Worm (Caenorhabditis elegans): Measurements from ENCODE around the gene oac-2.
"Not testable (repeated sequence)": the region's sequence is repeated elsewhere in the genome, so short reads cannot be mapped to it uniquely, and the experiment has no call there.

The oac-2 gene

DNA sequence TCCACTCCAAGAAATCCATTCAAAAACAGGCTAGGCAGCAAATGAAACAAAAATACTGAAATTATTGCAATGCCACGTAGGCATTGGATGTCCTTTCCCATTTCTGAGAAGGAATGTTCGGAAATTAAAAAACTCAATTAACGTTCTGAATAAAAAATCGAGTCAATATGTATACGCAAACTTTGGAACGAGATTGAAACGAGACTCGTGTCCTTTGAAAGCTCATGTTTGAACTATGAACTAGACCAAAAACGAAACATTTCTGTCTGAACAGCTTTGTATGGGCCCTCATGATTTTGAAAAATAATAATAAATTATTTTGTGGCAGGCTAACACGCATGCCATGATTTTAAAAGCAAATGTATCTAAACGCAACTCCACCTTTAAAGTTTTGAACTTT, at the start of gene oac-2:
Gene oac-2, minus strand, starts transcription at position 101 of the 400 bp plus-strand sequence.
- TF ChIP-seq tra-4 (tag; optimal IDR thresholded peaks at IDR 0.05), result no peak
- TF ChIP-seq B0310.2 (tag; optimal IDR thresholded peaks at IDR 0.05), result no peak
- TF ChIP-seq F13C5.2 (tag; optimal IDR thresholded peaks at IDR 0.05), result no peak
- TF ChIP-seq ets-7 (tag; optimal IDR thresholded peaks at IDR 0.05), result no peak
- TF ChIP-seq tbx-11 (GFP tag; IDR thresholded peaks at IDR 0.05), result no peak
- no peak for TF ChIP-seq hnd-1 (tag; optimal IDR thresholded peaks at IDR 0.05)
- TF ChIP-seq scrt-1 (GFP tag; IDR thresholded peaks at IDR 0.05), result no peak
- TF ChIP-seq pes-1 (GFP tag; IDR thresholded peaks at IDR 0.05), result no peak
- no peak for TF ChIP-seq ceh-36 (tag; optimal IDR thresholded peaks at IDR 0.05)
- TF ChIP-seq ceh-13 (GFP tag; optimal IDR thresholded peaks at IDR 0.05), result no peak

DNA sequence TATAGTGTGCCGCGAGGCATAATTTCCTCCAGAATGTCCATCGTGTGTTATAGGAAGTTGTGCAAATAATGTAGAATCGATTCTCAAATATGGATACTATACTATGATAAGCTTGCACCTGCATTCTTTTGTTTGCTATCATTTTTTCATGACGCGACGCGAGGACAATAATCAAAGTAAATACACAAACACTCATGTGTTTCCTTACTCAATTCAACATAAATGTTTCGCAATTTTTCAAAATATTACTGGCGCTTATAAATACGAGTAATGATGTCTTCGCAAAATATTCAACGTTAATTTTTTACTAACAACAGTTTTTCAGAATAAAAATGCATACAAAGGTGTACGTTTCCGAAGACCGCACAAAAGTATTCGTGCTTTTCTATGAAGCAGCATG, 48.3 kb upstream of the oac-2 start, which contains the start of gene irg-1:
Gene irg-1, plus strand, starts transcription at position 326 of the 400 bp plus-strand sequence.
- TF ChIP-seq hmbx-1 (tag; optimal IDR thresholded peaks at IDR 0.05) (no peak), pes-1 (GFP tag; IDR thresholded peaks at IDR 0.05) (no peak), tra-4 (tag; optimal IDR thresholded peaks at IDR 0.05) (no peak), hmg-4 (GFP tag; optimal IDR thresholded peaks at IDR 0.05) (no peak), ets-7 (tag; optimal IDR thresholded peaks at IDR 0.05) (no peak), tbx-37 (GFP tag; conservative IDR thresholded peaks at IDR 0.05) (no peak), scrt-1 (GFP tag; IDR thresholded peaks at IDR 0.05) (no peak), hnd-1 (tag; optimal IDR thresholded peaks at IDR 0.05) (no peak), aly-1 (tag; optimal IDR thresholded peaks at IDR 0.05) (no peak), ama-1 (optimal IDR thresholded peaks at IDR 0.05) (no peak), sea-1 (GFP tag; conservative IDR thresholded peaks at IDR 0.05) (no peak), flt-1 (GFP tag; IDR thresholded peaks at IDR 0.05) (no peak), ceh-36 (tag; optimal IDR thresholded peaks at IDR 0.05) (no peak), F13C5.2 (tag; optimal IDR thresholded peaks at IDR 0.05) (no peak), tbx-11 (GFP tag; IDR thresholded peaks at IDR 0.05) (no peak)

DNA sequence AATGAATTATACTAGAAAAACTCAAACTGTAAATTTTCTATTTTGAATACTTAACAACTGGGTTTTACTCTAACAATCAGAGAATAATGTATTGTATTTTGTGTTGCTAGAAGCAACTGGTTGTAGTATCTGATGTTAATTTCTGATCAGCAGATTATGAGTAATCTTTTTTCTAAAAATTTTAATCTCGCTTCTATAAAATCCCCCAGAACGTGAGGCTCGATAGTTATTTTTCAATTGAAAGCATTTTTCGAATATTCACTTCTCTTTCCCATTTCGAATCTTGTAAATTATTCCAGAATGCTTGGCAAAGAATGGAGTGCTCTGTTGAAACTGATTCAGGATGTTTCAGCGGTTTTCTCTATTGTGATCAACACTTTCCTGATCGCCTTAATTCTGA, 43.0 kb upstream of the oac-2 start, which contains the start of gene str-227:
Gene str-227, plus strand, starts transcription at position 301 of the 400 bp plus-strand sequence.
- no peak for TF ChIP-seq tbx-11 (GFP tag; IDR thresholded peaks at IDR 0.05)
- TF ChIP-seq tra-4 (tag; optimal IDR thresholded peaks at IDR 0.05), result no peak
- TF ChIP-seq F13C5.2 (tag; optimal IDR thresholded peaks at IDR 0.05), result no peak
- no peak for TF ChIP-seq ets-7 (tag; optimal IDR thresholded peaks at IDR 0.05)
- no peak for TF ChIP-seq ama-1 (optimal IDR thresholded peaks at IDR 0.05)
- no peak for TF ChIP-seq B0310.2 (tag; optimal IDR thresholded peaks at IDR 0.05)
- TF ChIP-seq hnd-1 (tag; optimal IDR thresholded peaks at IDR 0.05), result no peak
- no peak for TF ChIP-seq aly-1 (tag; optimal IDR thresholded peaks at IDR 0.05)

DNA sequence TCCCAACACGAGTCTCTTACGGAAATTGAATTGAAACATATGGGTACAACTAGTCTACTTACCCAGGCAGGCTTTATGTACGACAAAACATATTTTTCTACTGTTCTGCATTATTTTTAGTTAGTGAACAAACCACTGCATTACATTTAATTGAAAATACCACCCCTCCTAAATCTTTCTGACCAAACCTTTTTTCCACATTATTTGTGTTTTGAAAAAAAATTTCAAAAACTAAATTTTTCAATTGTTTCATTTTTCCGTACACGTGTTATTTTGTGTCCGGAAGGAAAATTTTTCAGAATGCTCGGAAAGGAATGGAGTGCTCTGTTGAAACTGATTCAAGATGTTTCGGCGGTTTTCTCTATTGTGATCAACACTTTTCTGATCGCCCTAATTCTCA, 37.5 kb upstream of the oac-2 start, which contains the start of gene str-226:
Gene str-226, plus strand, starts transcription at position 301 of the 400 bp plus-strand sequence.
- TF ChIP-seq hmg-4 (GFP tag; optimal IDR thresholded peaks at IDR 0.05) (no peak), ceh-36 (tag; optimal IDR thresholded peaks at IDR 0.05) (no peak), hmbx-1 (tag; optimal IDR thresholded peaks at IDR 0.05) (no peak), tra-4 (tag; optimal IDR thresholded peaks at IDR 0.05) (no peak), tbx-11 (GFP tag; IDR thresholded peaks at IDR 0.05) (no peak), flt-1 (GFP tag; IDR thresholded peaks at IDR 0.05) (no peak), ama-1 (optimal IDR thresholded peaks at IDR 0.05) (no peak), B0310.2 (tag; optimal IDR thresholded peaks at IDR 0.05) (no peak), hnd-1 (tag; optimal IDR thresholded peaks at IDR 0.05) (no peak), ceh-13 (GFP tag; optimal IDR thresholded peaks at IDR 0.05) (no peak), F13C5.2 (tag; optimal IDR thresholded peaks at IDR 0.05) (no peak), scrt-1 (GFP tag; IDR thresholded peaks at IDR 0.05) (no peak), ets-7 (tag; optimal IDR thresholded peaks at IDR 0.05) (no peak), pes-1 (GFP tag; IDR thresholded peaks at IDR 0.05) (no peak), aly-1 (tag; optimal IDR thresholded peaks at IDR 0.05) (no peak), sea-1 (GFP tag; conservative IDR thresholded peaks at IDR 0.05) (no peak)

DNA sequence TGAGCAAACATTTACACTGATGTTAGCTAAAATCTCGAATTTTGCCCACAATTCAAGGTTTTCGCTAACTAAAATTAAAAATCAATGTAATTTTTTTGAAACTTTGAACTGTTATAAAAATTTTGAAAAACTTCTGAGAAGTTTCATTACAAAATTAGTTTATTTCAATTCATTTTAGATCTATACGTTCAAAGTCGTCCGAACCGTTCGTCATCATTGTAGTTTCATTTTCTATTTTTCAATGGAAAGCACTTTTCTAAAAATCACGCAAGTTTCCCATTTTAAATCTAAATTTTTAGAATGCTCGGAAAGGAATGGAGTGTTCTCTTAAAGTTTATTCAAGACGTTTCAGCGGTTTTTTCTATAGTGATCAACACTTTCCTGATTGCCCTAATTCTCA, 35.0 kb upstream of the oac-2 start, which contains the start of gene str-228:
Gene str-228, plus strand, starts transcription at position 301 of the 400 bp plus-strand sequence.
- TF ChIP-seq tbx-37 (GFP tag; conservative IDR thresholded peaks at IDR 0.05), result no peak
- TF ChIP-seq ama-1 (optimal IDR thresholded peaks at IDR 0.05), result no peak
- no peak for TF ChIP-seq ets-7 (tag; optimal IDR thresholded peaks at IDR 0.05)
- no peak for TF ChIP-seq tra-4 (tag; optimal IDR thresholded peaks at IDR 0.05)
- TF ChIP-seq pes-1 (GFP tag; IDR thresholded peaks at IDR 0.05), result no peak
- no peak for TF ChIP-seq flt-1 (GFP tag; IDR thresholded peaks at IDR 0.05)
- TF ChIP-seq aly-1 (tag; optimal IDR thresholded peaks at IDR 0.05), result no peak
- TF ChIP-seq ceh-13 (GFP tag; optimal IDR thresholded peaks at IDR 0.05), result no peak
- TF ChIP-seq hmg-4 (GFP tag; optimal IDR thresholded peaks at IDR 0.05), result no peak
- TF ChIP-seq hmbx-1 (tag; optimal IDR thresholded peaks at IDR 0.05), result no peak
- TF ChIP-seq B0310.2 (tag; optimal IDR thresholded peaks at IDR 0.05), result no peak
- TF ChIP-seq hnd-1 (tag; optimal IDR thresholded peaks at IDR 0.05), result no peak
- TF ChIP-seq F13C5.2 (tag; optimal IDR thresholded peaks at IDR 0.05), result no peak
- TF ChIP-seq sea-1 (GFP tag; conservative IDR thresholded peaks at IDR 0.05), result no peak
- TF ChIP-seq ceh-36 (tag; optimal IDR thresholded peaks at IDR 0.05), result no peak

DNA sequence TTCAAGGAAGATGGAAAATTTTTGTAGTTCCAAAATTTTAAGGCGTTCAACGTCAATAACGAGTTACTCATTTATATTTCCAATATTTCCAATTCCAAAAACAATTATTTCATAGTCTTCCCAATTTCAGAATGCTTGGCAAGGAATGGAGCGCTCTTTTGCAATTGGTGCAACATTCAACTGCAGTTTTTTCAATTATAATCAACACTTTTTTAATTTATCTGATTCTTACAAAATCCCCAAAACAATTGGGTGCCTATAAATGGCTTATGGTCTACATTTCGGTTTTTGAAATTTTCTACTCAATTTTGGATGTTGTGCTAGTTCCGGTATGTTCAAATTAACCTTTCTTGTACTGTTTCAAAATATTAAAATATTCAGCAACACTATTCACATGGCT, 32.8 kb upstream of the oac-2 start, which contains the start of gene str-225:
Gene str-225, plus strand, starts transcription at position 132 of the 400 bp plus-strand sequence.
- TF ChIP-seq ceh-36 (tag; optimal IDR thresholded peaks at IDR 0.05) (no peak), hnd-1 (tag; optimal IDR thresholded peaks at IDR 0.05) (no peak), hmg-4 (GFP tag; optimal IDR thresholded peaks at IDR 0.05) (no peak), ceh-13 (GFP tag; optimal IDR thresholded peaks at IDR 0.05) (no peak), tbx-11 (GFP tag; IDR thresholded peaks at IDR 0.05) (no peak), pes-1 (GFP tag; IDR thresholded peaks at IDR 0.05) (no peak), sea-1 (GFP tag; conservative IDR thresholded peaks at IDR 0.05) (no peak), B0310.2 (tag; optimal IDR thresholded peaks at IDR 0.05) (no peak), flt-1 (GFP tag; IDR thresholded peaks at IDR 0.05) (no peak), ama-1 (optimal IDR thresholded peaks at IDR 0.05) (no peak), tra-4 (tag; optimal IDR thresholded peaks at IDR 0.05) (no peak), F13C5.2 (tag; optimal IDR thresholded peaks at IDR 0.05) (no peak), tbx-37 (GFP tag; conservative IDR thresholded peaks at IDR 0.05) (no peak), scrt-1 (GFP tag; IDR thresholded peaks at IDR 0.05) (no peak), hmbx-1 (tag; optimal IDR thresholded peaks at IDR 0.05) (no peak), ets-7 (tag; optimal IDR thresholded peaks at IDR 0.05) (no peak), aly-1 (tag; optimal IDR thresholded peaks at IDR 0.05) (no peak)

DNA sequence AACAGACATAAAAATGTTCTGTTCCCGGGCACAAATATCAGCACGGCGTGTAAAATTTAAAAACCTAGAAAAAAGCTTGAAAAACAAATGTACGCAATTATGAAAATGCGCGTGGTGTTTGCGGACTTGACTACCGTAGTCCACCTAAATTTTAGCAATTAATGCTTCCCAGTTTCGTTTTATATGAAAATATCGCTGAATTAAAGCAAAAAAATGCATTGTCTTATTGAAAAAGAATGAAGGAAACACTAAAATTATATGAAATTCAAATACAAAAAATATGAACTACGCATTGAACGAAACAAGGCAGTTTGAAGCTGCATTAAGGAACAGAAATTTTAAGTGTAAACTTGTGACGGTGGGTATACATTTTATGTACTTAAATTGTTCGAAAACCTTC, 31.3 kb upstream of the oac-2 start, which contains the start of gene ugt-64:
Gene ugt-64, minus strand, starts transcription at position 101 of the 400 bp plus-strand sequence.
- not testable (repeated sequence) for TF ChIP-seq tra-4, F13C5.2, ceh-36 (tag; optimal IDR thresholded peaks at IDR 0.05)

Data from whole organism, early embryonic.